Worm (Caenorhabditis elegans): ENCODE measurements around the gene lron-15.
A peak's percentile ranks its signal among the peaks of the same experiment; 100 is the strongest.

The lron-15 gene

DNA sequence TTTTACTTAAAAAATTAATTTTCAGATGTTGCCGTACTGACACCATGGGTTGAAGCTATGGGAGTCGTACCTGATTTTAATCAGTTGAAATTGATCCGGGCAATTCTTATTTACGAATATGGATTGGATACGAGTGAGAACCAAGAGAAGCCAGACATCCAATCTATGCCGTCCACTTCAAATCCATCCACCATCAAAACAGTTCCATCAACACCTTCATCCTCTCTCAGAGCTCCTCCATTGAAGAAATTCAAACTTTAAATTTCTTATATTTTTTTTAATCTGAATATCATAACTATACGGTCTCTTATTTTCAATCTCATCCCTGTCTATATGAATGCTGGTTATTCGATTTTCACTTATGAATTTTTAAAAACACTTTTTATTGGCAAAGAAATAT, 14.2 kb upstream of the lron-15 start (continued):
- 0 out of 2 replicates have a peak, but pooled peaks have one; percentile 29 for TF ChIP-seq cebp-1 (GFP tag; IDR thresholded peaks at IDR 0.05)
- peak; percentile 59 for TF ChIP-seq cebp-1 (tag; optimal IDR thresholded peaks at IDR 0.05)
- TF ChIP-seq tlf-1 (GFP tag; optimal IDR thresholded peaks at IDR 0.05) = peak; percentile 28
- peak; percentile 73 for TF ChIP-seq nfyb-1 (GFP tag; IDR thresholded peaks at IDR 0.05)
- TF ChIP-seq atf-7 (tag; optimal IDR thresholded peaks at IDR 0.05) = no peak
- 0 out of 2 replicates have a peak, but pooled peaks have one; percentile 27 for TF ChIP-seq Y95B8A.8 (GFP tag; IDR thresholded peaks at IDR 0.05)
- TF ChIP-seq B0035.1 (tag; optimal IDR thresholded peaks at IDR 0.05) = no peak
- TF ChIP-seq rpc-1 (optimal IDR thresholded peaks at IDR 0.05) = no peak
- TF ChIP-seq rpc-1 (tag; optimal IDR thresholded peaks at IDR 0.05) = no peak
- no peak for TF ChIP-seq snpc-1.1 (tag; optimal IDR thresholded peaks at IDR 0.05; ENCODE audit: insufficient read depth)
- no peak for TF ChIP-seq ztf-26 (tag; optimal IDR thresholded peaks at IDR 0.05)
- TF ChIP-seq hlh-12 (tag; optimal IDR thresholded peaks at IDR 0.05) = no peak
- TF ChIP-seq mel-28 (tag; optimal IDR thresholded peaks at IDR 0.05; ENCODE audit: borderline replicate concordance) = peak; percentile 52
- 0 out of 2 replicates have a peak, but pooled peaks have one; percentile 18 for TF ChIP-seq dox-1 (GFP tag; IDR thresholded peaks at IDR 0.05)
- TF ChIP-seq tbp1 (GFP tag; optimal IDR thresholded peaks at IDR 0.05) = peak; percentile 10
- TF ChIP-seq repo-1 (tag; optimal IDR thresholded peaks at IDR 0.05) = peak; percentile 64
- TF ChIP-seq athp-1 (tag; optimal IDR thresholded peaks at IDR 0.05) = no peak
- TF ChIP-seq Y53G8AR.9 (GFP tag; conservative IDR thresholded peaks at IDR 0.05) = peak; percentile 79
- TF ChIP-seq egl-44 (GFP tag; IDR thresholded peaks at IDR 0.05) = no peak
- no peak for TF ChIP-seq zfh-2 (GFP tag; conservative IDR thresholded peaks at IDR 0.05)
- no peak for TF ChIP-seq snpc-4 (GFP tag; optimal IDR thresholded peaks at IDR 0.05)
- TF ChIP-seq snpc-4 (tag; optimal IDR thresholded peaks at IDR 0.05) = no peak
- no peak for TF ChIP-seq mxl-1 (tag; optimal IDR thresholded peaks at IDR 0.05)
- no peak for TF ChIP-seq unc-62 (GFP tag; optimal IDR thresholded peaks at IDR 0.05)
- no peak for TF ChIP-seq lin-26 (GFP tag; IDR thresholded peaks at IDR 0.05)
- peak; percentile 34; the same call in 1 of the 2 replicates for TF ChIP-seq lir-1 (GFP tag; conservative IDR thresholded peaks at IDR 0.05)
- peak; percentile 26; the same call in 1 of the 2 replicates for TF ChIP-seq hmg-1.2 (GFP tag; IDR thresholded peaks at IDR 0.05)
- 0 out of 2 replicates have a peak, but pooled peaks have one; percentile 7 for TF ChIP-seq C17E4.6 (GFP tag; IDR thresholded peaks at IDR 0.05)
- TF ChIP-seq akir-1 (GFP tag; optimal IDR thresholded peaks at IDR 0.05) = no peak

- TF ChIP-seq B0035.1 (tag; optimal IDR thresholded peaks at IDR 0.05) = no peak
These were observed 10.0 kb upstream of the lron-15 start, which contains the start of gene wrn-1 for ce11 chrII:6554677-6555076. Gene wrn-1 (plus strand): TSS chrII:6554977.

DNA sequence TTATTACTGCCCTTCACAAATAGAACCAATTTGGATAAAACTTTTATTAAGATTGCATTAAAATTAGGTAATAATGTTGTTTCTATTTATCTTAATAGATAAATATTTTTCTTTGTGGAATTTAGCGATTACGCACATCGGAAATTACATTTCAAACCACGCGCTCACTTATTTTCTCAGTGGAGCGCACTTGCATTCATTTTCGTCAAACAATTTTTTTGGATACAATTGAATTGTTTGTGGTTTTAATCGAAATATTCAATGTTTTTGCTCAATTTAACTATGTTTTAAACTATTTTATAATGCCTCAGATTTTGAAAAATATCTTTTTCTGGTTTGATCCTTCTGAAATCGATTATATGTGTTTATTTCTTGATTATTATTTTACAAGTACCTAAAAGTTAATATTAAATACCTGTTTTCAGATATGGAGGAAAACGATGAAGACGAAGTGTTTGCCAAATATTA, 8.7 kb downstream of the lron-15 start, which contains the start of gene utp-20:
utp-20 (plus strand) TSS at position 418 of the 468 bp plus-strand sequence.
- TF ChIP-seq F23B12.7 (tag; optimal IDR thresholded peaks at IDR 0.05; ENCODE audit: insufficient read depth) (peak; percentile 95), lin-54 (GFP tag; optimal IDR thresholded peaks at IDR 0.05) (peak; percentile 83), madf-8 (GFP tag; conservative IDR thresholded peaks at IDR 0.05) (no peak), T26A5.8 (tag; optimal IDR thresholded peaks at IDR 0.05) (no peak), lin-35 (GFP tag; optimal IDR thresholded peaks at IDR 0.05) (peak in 1 of 3 experiments; percentile 79), ztf-18 (tag; optimal IDR thresholded peaks at IDR 0.05) (no peak), lsl-1 (GFP tag; optimal IDR thresholded peaks at IDR 0.05) (peak; percentile 28), pbrm-1 (GFP tag; IDR thresholded peaks at IDR 0.05) (no peak), nhr-120 (GFP tag; IDR thresholded peaks at IDR 0.05) (no peak), lir-1 (GFP tag; conservative IDR thresholded peaks at IDR 0.05) (no peak), snpc-1.1 (tag; optimal IDR thresholded peaks at IDR 0.05; ENCODE audit: insufficient read depth) (no peak), ztf-6 (GFP tag; IDR thresholded peaks at IDR 0.05) (no peak), dpl-1 (GFP tag; optimal IDR thresholded peaks at IDR 0.05) (peak; percentile 59), ekl-4 (GFP tag; IDR thresholded peaks at IDR 0.05) (no peak), B0019.2 (GFP tag; conservative IDR thresholded peaks at IDR 0.05) (no peak), ztf-28 (GFP tag; IDR thresholded peaks at IDR 0.05) (no peak), xnd-1 (tag; optimal IDR thresholded peaks at IDR 0.05) (no peak), F57C9.4 (tag; optimal IDR thresholded peaks at IDR 0.05) (no peak), lin-26 (GFP tag; IDR thresholded peaks at IDR 0.05) (no peak), efl-1 (GFP tag; optimal IDR thresholded peaks at IDR 0.05) (peak; percentile 70), madf-10 (tag; optimal IDR thresholded peaks at IDR 0.05) (no peak)
